Fruit fly (Drosophila melanogaster) whole organism, embryonic: ENCODE measurements around the gene CG7231.

Source experiments
- CG11456 ChIP-seq: fragments of 200-800 bp; sonication (Bioruptor generic); IDR thresholded peaks from 3 replicates; pipeline ENCODE4 v1.3.6; 2022; ENCODE audit warnings: missing biosample characterization, missing genetic modification characterization
- CG13424 ChIP-seq: fragments of 200-800 bp; sonication (Bioruptor generic); optimal IDR thresholded peaks from 2 replicates; lab custom pipeline; 2019; ENCODE audit warnings: missing biosample characterization, mild to moderate bottlenecking, missing genetic modification characterization, moderate library complexity
- CG13894 ChIP-seq: fragments of 200-800 bp; sonication (Bioruptor generic); optimal IDR thresholded peaks from 3 replicates; lab custom pipeline; 2018; ENCODE audit warnings: missing biosample characterization, mild to moderate bottlenecking, missing genetic modification characterization, moderate library complexity
- CG14667 ChIP-seq: fragments of 200-800 bp; sonication (Bioruptor generic); IDR thresholded peaks from 2 replicates; pipeline ENCODE4 v1.3.6; 2022; ENCODE audit warnings: missing biosample characterization, missing genetic modification characterization
- CG14710 ChIP-seq: fragments of 200-800 bp; sonication (Bioruptor generic); optimal IDR thresholded peaks from 3 replicates; lab custom pipeline; 2019; ENCODE audit warnings: missing biosample characterization, mild to moderate bottlenecking, missing genetic modification characterization, moderate library complexity
- CG15696 ChIP-seq: fragments of 200-800 bp; sonication (Bioruptor generic); optimal IDR thresholded peaks from 2 replicates; lab custom pipeline; 2019; ENCODE audit warnings: missing biosample characterization, mild to moderate bottlenecking, missing genetic modification characterization, moderate library complexity
- CG17829 ChIP-seq: fragments of 200-800 bp; optimal IDR thresholded peaks from 2 replicates; lab custom pipeline; 2019; ENCODE audit warnings: missing biosample characterization, mild to moderate bottlenecking, missing genetic modification characterization, moderate library complexity
- CG1792 ChIP-seq: fragments of 200-800 bp; sonication (Bioruptor generic); optimal IDR thresholded peaks from 2 replicates; lab custom pipeline; 2016; ENCODE audit warnings: missing biosample characterization, missing genetic modification characterization
- CG18011 ChIP-seq: fragments of 200-800 bp; sonication (Bioruptor generic); optimal IDR thresholded peaks from 2 replicates; lab custom pipeline; 2017; ENCODE audit warnings: missing biosample characterization, missing genetic modification characterization, mild to moderate bottlenecking, moderate library complexity, missing genotype
- CG31365 ChIP-seq: fragments of 200-800 bp; sonication (Bioruptor generic); optimal IDR thresholded peaks from 2 replicates; lab custom pipeline; 2018; ENCODE audit warnings: missing biosample characterization, mild to moderate bottlenecking, missing genetic modification characterization
- CG33557 ChIP-seq: fragments of 200-800 bp; sonication (Bioruptor generic); optimal IDR thresholded peaks from 2 replicates; lab custom pipeline; 2019; ENCODE audit warnings: missing biosample characterization, mild to moderate bottlenecking, missing genetic modification characterization, moderate library complexity
- CG34422 ChIP-seq: fragments of 200-800 bp; sonication (Bioruptor generic); IDR thresholded peaks from 3 replicates; pipeline ENCODE4 v1.3.6; 2022; ENCODE audit warnings: missing biosample characterization, missing genetic modification characterization
- CG4360 ChIP-seq: fragments of 200-800 bp; sonication (Bioruptor generic); IDR thresholded peaks from 2 replicates; pipeline ENCODE4 v1.3.6; 2022; ENCODE audit warnings: missing biosample characterization, missing genetic modification characterization
- CG6683 ChIP-seq: fragments of 200-800 bp; sonication (Bioruptor generic); optimal IDR thresholded peaks from 2 replicates; lab custom pipeline; 2017; ENCODE audit warnings: missing biosample characterization, mild to moderate bottlenecking, missing genetic modification characterization, missing genetic modification reagents
- CG8359 ChIP-seq: fragments of 200-800 bp; sonication (Bioruptor generic); optimal IDR thresholded peaks from 2 replicates; lab custom pipeline; 2017; ENCODE audit warnings: missing biosample characterization, mild to moderate bottlenecking, missing genetic modification characterization, borderline replicate concordance
- CG8944 ChIP-seq: fragments of 200-800 bp; sonication (Bioruptor generic); optimal IDR thresholded peaks from 3 replicates; lab custom pipeline; 2016; ENCODE audit warnings: missing biosample characterization, missing genetic modification characterization
- CG9215 ChIP-seq: fragments of 200-800 bp; sonication (Bioruptor generic); IDR thresholded peaks from 2 replicates; pipeline ENCODE4 v1.3.6; 2022; ENCODE audit warnings: missing biosample characterization, missing genetic modification characterization
- CkIIα-i1 ChIP-seq: fragments of 200-800 bp; sonication (Bioruptor generic); IDR thresholded peaks from 2 replicates; pipeline ENCODE4 v1.3.6; 2022; ENCODE audit warnings: missing biosample characterization, missing genetic modification characterization
- CrebB ChIP-seq: fragments of 200-800 bp; sonication (Bioruptor generic); optimal IDR thresholded peaks from 3 replicates; lab custom pipeline; 2018; ENCODE audit warnings: missing biosample characterization, mild to moderate bottlenecking, missing genetic modification characterization
- Dref ChIP-seq: fragments of 200-800 bp; sonication (Bioruptor generic); IDR thresholded peaks from 2 replicates; pipeline ENCODE4 v1.3.6; 2022; ENCODE audit warnings: missing biosample characterization, missing genetic modification characterization
- Hr3 ChIP-seq: fragments of 200-800 bp; sonication (Bioruptor generic); optimal IDR thresholded peaks from 3 replicates; lab custom pipeline; 2016; ENCODE audit warnings: missing biosample characterization, missing genetic modification characterization
- Hr39 ChIP-seq: fragments of >200 bp; optimal IDR thresholded peaks from 2 replicates; lab custom pipeline; 2017
- Kr ChIP-seq: fragments of 200-800 bp; sonication (Bioruptor generic); optimal IDR thresholded peaks from 2 replicates; lab custom pipeline; 2017; ENCODE audit warnings: missing biosample characterization, mild to moderate bottlenecking, missing genetic modification characterization
- Nf-YA ChIP-seq: fragments of 200-800 bp; sonication (Bioruptor generic); IDR thresholded peaks from 2 replicates; pipeline ENCODE4 v1.3.6; 2022; ENCODE audit warnings: missing biosample characterization, missing genetic modification characterization
- Opbp ChIP-seq: fragments of 200-800 bp; sonication (Bioruptor generic); IDR thresholded peaks from 3 replicates; pipeline ENCODE4 v1.3.6; 2022; ENCODE audit warnings: missing biosample characterization, missing genetic modification characterization; ENCODE audit not compliant: partially characterized antibody
- Ptx1 ChIP-seq: fragments of 200-800 bp; sonication (Bioruptor generic); IDR thresholded peaks from 2 replicates; pipeline ENCODE4 v1.3.6; 2022; ENCODE audit warnings: missing biosample characterization, missing genetic modification characterization
- Usf ChIP-seq: fragments of 200-800 bp; sonication (Bioruptor generic); optimal IDR thresholded peaks from 2 replicates; lab custom pipeline; 2017; ENCODE audit warnings: missing genotype, missing biosample characterization, missing genetic modification characterization
- ab ChIP-seq: fragments of 200-800 bp; sonication (Bioruptor generic); optimal IDR thresholded peaks from 2 replicates; lab custom pipeline; 2016; ENCODE audit warnings: missing biosample characterization, missing genetic modification characterization
- amos ChIP-seq: fragments of 200-800 bp; sonication (Bioruptor generic); IDR thresholded peaks from 2 replicates; pipeline ENCODE4 v1.3.6; 2022; ENCODE audit warnings: missing biosample characterization, missing genetic modification characterization; ENCODE audit not compliant: partially characterized antibody
- ato ChIP-seq: fragments of 200-800 bp; sonication (Bioruptor generic); IDR thresholded peaks from 2 replicates; pipeline ENCODE4 v1.3.6; 2022; ENCODE audit warnings: missing biosample characterization, missing genetic modification characterization; ENCODE audit not compliant: partially characterized antibody
- chinmo ChIP-seq: fragments of 200-800 bp; sonication (Bioruptor generic); IDR thresholded peaks from 4 replicates; pipeline ENCODE4 v1.3.6; 2022; ENCODE audit warnings: missing biosample characterization, missing genetic modification characterization; ENCODE audit not compliant: partially characterized antibody
- croc ChIP-seq: fragments of 200-800 bp; sonication (Bioruptor generic); conservative IDR thresholded peaks from 3 replicates; pipeline ENCODE4 v1.3.6; 2022; ENCODE audit warnings: missing biosample characterization, missing genetic modification characterization
- dan ChIP-seq: fragments of 200-800 bp; sonication (Bioruptor generic); IDR thresholded peaks from 2 replicates; pipeline ENCODE4 v1.3.6; 2022; ENCODE audit warnings: missing biosample characterization, missing genetic modification characterization
- dm ChIP-seq: fragments of 200-800 bp; sonication (Bioruptor generic); optimal IDR thresholded peaks from 3 replicates; lab custom pipeline; 2016; ENCODE audit warnings: missing biosample characterization, missing genetic modification characterization
- dmrt99B ChIP-seq: fragments of 200-800 bp; sonication (Bioruptor generic); optimal IDR thresholded peaks from 2 replicates; lab custom pipeline; 2018; ENCODE audit warnings: missing biosample characterization, mild to moderate bottlenecking, missing genetic modification characterization, moderate library complexity
- ems ChIP-seq: fragments of 200-800 bp; sonication (Bioruptor generic); optimal IDR thresholded peaks from 3 replicates; lab custom pipeline; 2016; ENCODE audit warnings: missing biosample characterization, missing genetic modification characterization
- fu2 ChIP-seq: fragments of 200-800 bp; sonication (Bioruptor generic); optimal IDR thresholded peaks from 2 replicates; lab custom pipeline; 2016; ENCODE audit warnings: missing biosample characterization, missing genetic modification characterization
- kay ChIP-seq: fragments of 200-800 bp; sonication (Bioruptor generic); optimal IDR thresholded peaks from 2 replicates; lab custom pipeline; 2016; ENCODE audit warnings: missing biosample characterization, missing genetic modification characterization
- mld ChIP-seq: fragments of 200-800 bp; sonication (Bioruptor generic); IDR thresholded peaks from 3 replicates; pipeline ENCODE4 v1.3.6; 2022; ENCODE audit warnings: missing biosample characterization, missing genetic modification characterization; ENCODE audit not compliant: partially characterized antibody
- pan ChIP-seq, 4 experiments: fragments of >200 bp in 3 of 4; fragments of 200-800 bp in 1 of 4; sonication (Bioruptor generic) in 1 of 4; optimal IDR thresholded peaks in 3 of 4; IDR thresholded peaks in 1 of 4; 2 replicates each; pipeline versions ENCODE4 v1.3.6 to Lab custom; 2017 to 2022; ENCODE audit warnings: missing biosample characterization in 2 of 4, missing genetic modification characterization in 2 of 4, mixed read lengths in 1 of 4
- pho ChIP-seq: fragments of 200-800 bp; sonication (Bioruptor generic); optimal IDR thresholded peaks from 2 replicates; lab custom pipeline; 2016; ENCODE audit warnings: missing biosample characterization, missing genetic modification characterization
- pzg ChIP-seq: fragments of 200-800 bp; sonication (Bioruptor generic); optimal IDR thresholded peaks from 3 replicates; lab custom pipeline; 2018; ENCODE audit warnings: missing biosample characterization, mild to moderate bottlenecking, missing genetic modification characterization, moderate library complexity
- schlank ChIP-seq: fragments of 200-800 bp; sonication (Bioruptor generic); optimal IDR thresholded peaks from 2 replicates; lab custom pipeline; 2018; ENCODE audit warnings: missing biosample characterization, mild to moderate bottlenecking, missing genetic modification characterization
- sna ChIP-seq: fragments of 200-800 bp; sonication (Bioruptor generic); IDR thresholded peaks from 2 replicates; pipeline ENCODE4 v1.3.6; 2022; ENCODE audit warnings: missing biosample characterization, missing genetic modification characterization; ENCODE audit not compliant: partially characterized antibody
- stwl ChIP-seq: fragments of 200-800 bp; sonication (Bioruptor generic); optimal IDR thresholded peaks from 3 replicates; lab custom pipeline; 2018; ENCODE audit warnings: missing biosample characterization, mild to moderate bottlenecking, missing genetic modification characterization, moderate library complexity
- trem ChIP-seq: fragments of 200-800 bp; optimal IDR thresholded peaks from 3 replicates; lab custom pipeline; 2019; ENCODE audit warnings: missing biosample characterization, mild to moderate bottlenecking, missing genetic modification characterization, moderate library complexity
- tx ChIP-seq: fragments of 200-800 bp; sonication (Bioruptor generic); optimal IDR thresholded peaks from 2 replicates; lab custom pipeline; 2016; ENCODE audit warnings: missing biosample characterization, missing genetic modification characterization
- vfl ChIP-seq: fragments of 200-800 bp; sonication (Bioruptor generic); optimal IDR thresholded peaks from 2 replicates; lab custom pipeline; 2016; ENCODE audit warnings: missing biosample characterization, missing genetic modification characterization

Gene CG7231

dm6 chr2L:7960581-7961530 is 22.9 kb upstream of the CG7231 start (continued):
- TF ChIP-seq mld (no peak), croc (GFP tag; lab: Robert Waterston, UW) (no peak), CG13894 (tag; lab: Kevin White, UChicago) (no peak), dan (GFP tag; lab: Robert Waterston, UW) (no peak), CG14710 (tag; lab: Kevin White, UChicago) (peak; percentile 12), CrebB (tag; lab: Kevin White, UChicago) (peak; percentile 49), ato (no peak), Opbp (GFP tag; lab: Robert Waterston, UW) (no peak), ab (no peak), CG18011 (GFP tag; lab: Kevin White, UChicago) (peak; percentile 13), CG4360 (GFP tag; lab: Robert Waterston, UW) (peak; percentile 36), Dref (no peak), dm (GFP tag; lab: Kevin White, UChicago) (no peak), amos (no peak), vfl (GFP tag; lab: Kevin White, UChicago) (no peak), CG33557 (GFP tag; lab: Kevin White, UChicago) (no peak), Hr39 (lab: Kevin White, UChicago) (no peak), CG8359 (GFP tag; lab: Kevin White, UChicago) (no peak), CG13424 (no peak), CG11456 (GFP tag; lab: Robert Waterston, UW) (peak; percentile 53; the same call in 1 of the 3 replicates), tx (GFP tag; lab: Kevin White, UChicago) (no peak), CG17829 (tag; lab: Kevin White, UChicago) (no peak), sna (no peak), schlank (tag; lab: Kevin White, UChicago) (peak; percentile 5), CG34422 (GFP tag; lab: Robert Waterston, UW) (no peak), pzg (GFP tag; lab: Kevin White, UChicago) (no peak), CkIIα-i1 (no peak), pan (optimal IDR thresholded peaks at IDR 0.05; lab: Kevin White, UChicago) (no peak), pan (GFP tag; optimal IDR thresholded peaks at IDR 0.05 in 1 of 2, IDR thresholded peaks at IDR 0.05 in 1 of 2) (peak in 1 of 2 experiments; percentile 22), CG14667 (GFP tag; lab: Robert Waterston, UW) (no peak), Kr (no peak), kay (no peak), stwl (tag; lab: Kevin White, UChicago) (no peak), Ptx1 (GFP tag; lab: Robert Waterston, UW) (no peak), dmrt99B (peak; percentile 14), CG6683 (GFP tag; lab: Kevin White, UChicago) (peak; percentile 52), trem (tag; lab: Kevin White, UChicago) (no peak), chinmo (GFP tag; lab: Robert Waterston, UW) (no peak), CG8944 (GFP tag; lab: Kevin White, UChicago) (no peak), CG15696 (tag; lab: Kevin White, UChicago) (peak; percentile 33), Usf (GFP tag; lab: Kevin White, UChicago) (no peak), CG9215 (no peak), Nf-YA (GFP tag; lab: Robert Waterston, UW) (no peak), Hr3 (GFP tag; lab: Kevin White, UChicago) (no peak), CG31365 (tag; lab: Kevin White, UChicago) (peak; percentile 27), ems (GFP tag; lab: Kevin White, UChicago) (no peak), fu2 (GFP tag; lab: Kevin White, UChicago) (no peak), pho (GFP tag; lab: Kevin White, UChicago) (no peak), CG1792 (GFP tag; lab: Kevin White, UChicago) (no peak)
